Worm (Caenorhabditis elegans): ENCODE data around the gene such-1.

ce11 chrIII:11544947-11545346, 21.4 kb upstream of the such-1 start:
- TF ChIP-seq K02D7.2 (tag; optimal IDR thresholded peaks at IDR 0.05): no peak
- TF ChIP-seq pha-4 (tag; optimal IDR thresholded peaks at IDR 0.05): no peak
- no peak for TF ChIP-seq hlh-6 (tag; optimal IDR thresholded peaks at IDR 0.05)

All from whole organism, late embryonic.